Worm (Caenorhabditis elegans) whole organism, young adult: Measurements from ENCODE around the gene B0563.18.

Experiments
- C06A6.2 ChIP-seq: fragments of 200-800 bp; sonication (Bioruptor generic); conservative IDR thresholded peaks from 2 replicates; pipeline ENCODE4 v1.3.6; 2022; ENCODE audit warnings: missing genetic modification characterization, missing compliant biosample characterization
- D2030.7 ChIP-seq: fragments of 200-800 bp; sonication (Bioruptor generic); IDR thresholded peaks from 2 replicates; pipeline ENCODE4 v1.3.6; 2022; ENCODE audit warnings: missing genetic modification reagents, missing genetic modification characterization, missing compliant biosample characterization
- F23B12.7 ChIP-seq: sonication (generic microtip); optimal IDR thresholded peaks from 2 replicates; lab custom pipeline; 2017; ENCODE audit warnings: missing genetic modification characterization, mild to moderate bottlenecking, missing compliant biosample characterization, antibody characterized with exemption, moderate library complexity; ENCODE audit not compliant: insufficient read depth
- F33H1.4 ChIP-seq: fragments of 200-800 bp; sonication (Bioruptor generic); IDR thresholded peaks from 2 replicates; pipeline ENCODE4 v1.3.6; 2022; ENCODE audit warnings: missing genetic modification reagents, missing genetic modification characterization, missing compliant biosample characterization
- F37B4.10 ChIP-seq: fragments of 200-800 bp; sonication (Bioruptor generic); IDR thresholded peaks from 2 replicates; pipeline ENCODE4 v1.3.6; 2022; ENCODE audit warnings: missing genetic modification characterization, missing compliant biosample characterization
- F39B2.1 ChIP-seq: fragments of 200-800 bp; sonication (Bioruptor generic); IDR thresholded peaks from 2 replicates; pipeline ENCODE4 v1.3.6; 2022; ENCODE audit warnings: missing genetic modification reagents, missing genetic modification characterization, missing compliant biosample characterization
- F49E8.2 ChIP-seq: sonication (generic microtip); optimal IDR thresholded peaks from 3 replicates; lab custom pipeline; 2017; ENCODE audit warnings: missing genetic modification characterization, mild to moderate bottlenecking, missing compliant biosample characterization, antibody characterized with exemption, moderate library complexity; ENCODE audit not compliant: insufficient read depth
- F57A8.1 ChIP-seq: fragments of 200-800 bp; sonication (Bioruptor generic); optimal IDR thresholded peaks from 2 replicates; lab custom pipeline; 2018; ENCODE audit warnings: mild to moderate bottlenecking, missing genetic modification characterization, moderate library complexity, missing compliant biosample characterization
- K11D2.4 ChIP-seq: fragments of 200-800 bp; sonication (Bioruptor generic); IDR thresholded peaks from 2 replicates; pipeline ENCODE4 v1.3.6; 2022; ENCODE audit warnings: missing genetic modification reagents, missing genetic modification characterization, missing compliant biosample characterization
- akir-1 ChIP-seq: fragments of 200-800 bp; sonication (Bioruptor generic); optimal IDR thresholded peaks from 2 replicates; lab custom pipeline; 2018; ENCODE audit warnings: mild to moderate bottlenecking, missing genetic modification characterization, moderate library complexity, missing compliant biosample characterization
- aptf-2 ChIP-seq: fragments of 200-800 bp; sonication (Bioruptor generic); conservative IDR thresholded peaks from 2 replicates; pipeline ENCODE4 v1.3.6; 2022; ENCODE audit warnings: missing genetic modification reagents, missing genetic modification characterization, missing compliant biosample characterization
- aptf-3 ChIP-seq: fragments of 200-800 bp; sonication (Bioruptor generic); IDR thresholded peaks from 2 replicates; pipeline ENCODE4 v1.3.6; 2022; ENCODE audit warnings: missing genetic modification characterization, missing compliant biosample characterization
- attf-3 ChIP-seq: fragments of 200-800 bp; sonication (Bioruptor generic); conservative IDR thresholded peaks from 2 replicates; pipeline ENCODE4 v1.3.6; 2022; ENCODE audit warnings: missing genetic modification reagents, missing genetic modification characterization, missing compliant biosample characterization
- bed-2 ChIP-seq: fragments of 200-800 bp; sonication (Bioruptor generic); IDR thresholded peaks from 2 replicates; pipeline ENCODE4 v1.3.6; 2022; ENCODE audit warnings: missing genetic modification reagents, missing genetic modification characterization, missing compliant biosample characterization
- cebp-2 ChIP-seq: fragments of 200-800 bp; sonication (Bioruptor generic); IDR thresholded peaks from 2 replicates; pipeline ENCODE4 v1.3.6; 2022; ENCODE audit warnings: missing genetic modification characterization, missing compliant biosample characterization
- gei-17 ChIP-seq: fragments of 200-800 bp; sonication (Bioruptor generic); optimal IDR thresholded peaks from 2 replicates; lab custom pipeline; 2018; ENCODE audit warnings: mild to moderate bottlenecking, missing genetic modification characterization, missing compliant biosample characterization
- hlh-12 ChIP-seq: sonication (generic microtip); optimal IDR thresholded peaks from 2 replicates; lab custom pipeline; 2016; ENCODE audit warnings: missing genetic modification characterization, missing compliant biosample characterization
- hlh-26 ChIP-seq: fragments of 200-800 bp; sonication (Bioruptor generic); conservative IDR thresholded peaks from 2 replicates; pipeline ENCODE4 v1.3.6; 2022; ENCODE audit warnings: missing genetic modification reagents, missing genetic modification characterization, missing compliant biosample characterization
- hmg-1.2 ChIP-seq: fragments of 200-800 bp; sonication (Bioruptor generic); IDR thresholded peaks from 2 replicates; pipeline ENCODE4 v1.3.6; 2022; ENCODE audit warnings: missing genetic modification reagents, missing genetic modification characterization, missing compliant biosample characterization
- hrde-1 ChIP-seq: sonication (generic microtip); optimal IDR thresholded peaks from 2 replicates; lab custom pipeline; 2016; ENCODE audit warnings: missing genetic modification characterization, mild to moderate bottlenecking, missing compliant biosample characterization, moderate library complexity, missing genotype, missing genetic modification reagents, borderline replicate concordance
- lag-1 ChIP-seq: fragments of 200-800 bp; sonication (Bioruptor generic); IDR thresholded peaks from 2 replicates; pipeline ENCODE4 v1.3.6; 2022; ENCODE audit warnings: missing genetic modification reagents, missing genetic modification characterization, missing compliant biosample characterization
- lin-26 ChIP-seq: fragments of 200-800 bp; sonication (Bioruptor generic); IDR thresholded peaks from 2 replicates; pipeline ENCODE4 v1.3.6; 2022; ENCODE audit warnings: missing genetic modification reagents, missing genetic modification characterization, missing compliant biosample characterization
- lin-35 ChIP-seq, 3 experiments: fragments of 150-350 bp in 2 of 3; sonication (generic microtip) in 1 of 3; optimal IDR thresholded peaks; 2 replicates each; lab custom pipeline; 2014 to 2018; ENCODE audit warnings: missing biosample characterization in 3 of 3, missing genetic modification characterization in 3 of 3, missing genetic modification reagents in 3 of 3
- lsy-27 ChIP-seq: sonication (generic microtip); optimal IDR thresholded peaks from 2 replicates; lab custom pipeline; 2017; ENCODE audit warnings: missing genetic modification characterization, mild to moderate bottlenecking, missing compliant biosample characterization, antibody characterized with exemption, missing genotype, borderline replicate concordance; ENCODE audit not compliant: insufficient read depth
- mes-4 ChIP-seq: sonication (generic microtip); optimal IDR thresholded peaks from 2 replicates; lab custom pipeline; 2016; ENCODE audit warnings: missing genotype, missing genetic modification characterization, missing compliant biosample characterization
- nhr-27 ChIP-seq: fragments of 200-800 bp; sonication (Bioruptor generic); optimal IDR thresholded peaks from 2 replicates; lab custom pipeline; 2018; ENCODE audit warnings: mild to moderate bottlenecking, missing genetic modification characterization, moderate library complexity, missing compliant biosample characterization
- nhr-80 ChIP-seq: sonication (generic microtip); optimal IDR thresholded peaks from 2 replicates; lab custom pipeline; 2016; ENCODE audit warnings: missing genetic modification characterization, missing compliant biosample characterization
- pbrm-1 ChIP-seq: fragments of 200-800 bp; sonication (Bioruptor generic); IDR thresholded peaks from 2 replicates; pipeline ENCODE4 v1.3.6; 2022; ENCODE audit warnings: missing genetic modification reagents, missing genetic modification characterization, missing compliant biosample characterization
- pha-4 ChIP-seq: fragments of 150-350 bp; sonication (generic microtip); optimal IDR thresholded peaks from 2 replicates; lab custom pipeline; 2014; ENCODE audit warnings: missing biosample characterization, missing genetic modification reagents, missing genetic modification characterization
- rcor-1 ChIP-seq: fragments of 200-800 bp; sonication (Bioruptor generic); IDR thresholded peaks from 2 replicates; pipeline ENCODE4 v1.3.6; 2022; ENCODE audit warnings: missing genetic modification reagents, missing genetic modification characterization, missing compliant biosample characterization
- rec-8 ChIP-seq, 2 experiments: sonication (generic microtip); optimal IDR thresholded peaks; 2 replicates each; lab custom pipeline; 2016; ENCODE audit warnings: mild to moderate bottlenecking in 2 of 2, missing genetic modification characterization in 2 of 2, missing genetic modification reagents in 2 of 2, missing genotype in 2 of 2, missing biosample characterization in 1 of 2, missing compliant biosample characterization in 1 of 2, moderate library complexity in 1 of 2
- rpc-1 ChIP-seq, 2 experiments: fragments of 150-350 bp in 1 of 2; sonication (generic microtip) in 1 of 2; optimal IDR thresholded peaks; 2 replicates each; lab custom pipeline; 2014 to 2018; ENCODE audit warnings: missing biosample characterization in 1 of 2, missing genetic modification characterization in 1 of 2, missing genetic modification reagents in 1 of 2, missing genotype in 1 of 2
- sdz-38 ChIP-seq: sonication (generic microtip); optimal IDR thresholded peaks from 2 replicates; lab custom pipeline; 2016; ENCODE audit warnings: missing genotype, missing genetic modification characterization, missing compliant biosample characterization
- snpc-1.3 ChIP-seq: sonication (generic microtip); optimal IDR thresholded peaks from 2 replicates; lab custom pipeline; 2017; ENCODE audit warnings: missing genetic modification characterization, mild to moderate bottlenecking, missing compliant biosample characterization, antibody characterized with exemption, moderate library complexity, missing genotype, missing genetic modification reagents; ENCODE audit not compliant: insufficient read depth
- tbp1 ChIP-seq: fragments of 200-800 bp; sonication (Bioruptor generic); optimal IDR thresholded peaks from 2 replicates; lab custom pipeline; 2018; ENCODE audit warnings: mild to moderate bottlenecking, missing genetic modification characterization, missing compliant biosample characterization
- tlf-1 ChIP-seq: fragments of 200-800 bp; sonication (Bioruptor generic); optimal IDR thresholded peaks from 2 replicates; lab custom pipeline; 2018; ENCODE audit warnings: mild to moderate bottlenecking, missing genetic modification characterization, missing compliant biosample characterization
- zim-3 ChIP-seq: sonication (generic microtip); optimal IDR thresholded peaks from 2 replicates; lab custom pipeline; 2017; ENCODE audit warnings: mild to moderate bottlenecking, missing genetic modification characterization, moderate library complexity, missing compliant biosample characterization
- ztf-22 ChIP-seq: fragments of 200-800 bp; sonication (Bioruptor generic); optimal IDR thresholded peaks from 2 replicates; lab custom pipeline; 2018; ENCODE audit warnings: mild to moderate bottlenecking, missing genetic modification characterization, moderate library complexity, missing compliant biosample characterization
- ztf-25 ChIP-seq: fragments of 200-800 bp; sonication (Bioruptor generic); IDR thresholded peaks from 2 replicates; pipeline ENCODE4 v1.3.6; 2022; ENCODE audit warnings: missing genetic modification reagents, missing genetic modification characterization, missing compliant biosample characterization
- ztf-3 ChIP-seq: fragments of 200-800 bp; sonication (Bioruptor generic); optimal IDR thresholded peaks from 2 replicates; lab custom pipeline; 2018; ENCODE audit warnings: mild to moderate bottlenecking, missing genetic modification characterization, missing compliant biosample characterization

Gene B0563.18

DNA sequence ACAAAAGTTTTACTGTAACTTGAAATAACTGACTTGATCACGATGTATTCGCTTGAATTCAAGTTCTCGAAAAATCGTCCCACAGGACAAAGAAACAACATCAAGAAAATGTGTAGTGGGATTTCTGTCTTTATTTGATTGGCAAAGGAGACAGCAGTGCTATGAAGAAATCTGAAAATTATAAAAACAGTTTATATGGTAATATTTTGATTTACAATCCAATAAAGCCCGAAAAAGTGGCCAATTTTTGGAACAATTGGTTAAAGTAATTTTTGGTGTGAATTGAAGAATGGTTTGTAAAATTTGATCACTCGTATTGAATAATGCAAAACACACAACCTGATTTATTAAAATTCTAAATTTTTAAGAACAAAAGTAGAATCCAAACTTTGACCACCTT lies 8.4 kb downstream of the B0563.18 start, which contains the start of gene Y81B9A.4:
Gene Y81B9A.4 (minus strand): TSS at position 101 of the 400 bp plus-strand sequence.
- TF ChIP-seq aptf-2 (GFP tag; lab: Robert Waterston, UW) (no peak), bed-2 (no peak), gei-17 (GFP tag; lab: Kevin White, UChicago) (no peak), mes-4 (tag; lab: Kevin White, UChicago) (no peak), nhr-27 (no peak)

DNA sequence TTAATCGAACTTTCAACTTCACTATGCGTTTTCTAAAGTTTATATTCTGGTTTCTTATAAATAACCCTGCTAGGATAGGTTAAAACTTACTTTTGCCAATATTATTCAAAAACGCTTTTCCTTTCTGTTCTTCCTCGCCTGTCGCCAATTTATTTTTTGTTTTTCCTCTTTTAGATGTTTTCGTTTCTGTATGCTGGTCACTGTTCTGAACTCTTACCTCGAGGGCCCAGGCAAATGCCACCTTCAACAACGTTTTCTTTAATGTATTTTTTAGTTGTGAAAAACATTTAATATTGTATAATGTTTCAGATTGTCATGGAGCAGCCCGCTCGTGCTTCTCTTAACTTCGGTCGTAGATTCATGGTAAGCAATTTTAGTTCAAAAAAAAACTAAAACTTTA lies 9.8 kb downstream of the B0563.18 start, which contains the start of gene Y81B9A.3:
Gene Y81B9A.3 (plus strand): TSS at position 301 of the 400 bp plus-strand sequence.
- no peak for TF ChIP-seq lin-35 (GFP tag; optimal IDR thresholded peaks at IDR 0.05; lab: Kevin White, UChicago)
- no peak for TF ChIP-seq zim-3 (tag; lab: Kevin White, UChicago)
- TF ChIP-seq nhr-80 (tag; lab: Kevin White, UChicago), result no peak
- TF ChIP-seq hlh-26 (GFP tag; lab: Robert Waterston, UW), result no peak
- TF ChIP-seq ztf-22, result no peak
- TF ChIP-seq F49E8.2 (tag; lab: Kevin White, UChicago), result no peak
- no peak for TF ChIP-seq snpc-1.3 (tag; lab: Kevin White, UChicago)
- TF ChIP-seq bed-2, result no peak
- no peak for TF ChIP-seq F23B12.7 (tag; lab: Kevin White, UChicago)
- TF ChIP-seq F37B4.10 (GFP tag; lab: Robert Waterston, UW), result no peak
- TF ChIP-seq K11D2.4 (GFP tag; lab: Robert Waterston, UW), result no peak
- TF ChIP-seq F39B2.1 (GFP tag; lab: Robert Waterston, UW), result no peak
- no peak for TF ChIP-seq lsy-27 (tag; lab: Kevin White, UChicago)
- TF ChIP-seq tlf-1 (GFP tag; lab: Kevin White, UChicago), result no peak

DNA sequence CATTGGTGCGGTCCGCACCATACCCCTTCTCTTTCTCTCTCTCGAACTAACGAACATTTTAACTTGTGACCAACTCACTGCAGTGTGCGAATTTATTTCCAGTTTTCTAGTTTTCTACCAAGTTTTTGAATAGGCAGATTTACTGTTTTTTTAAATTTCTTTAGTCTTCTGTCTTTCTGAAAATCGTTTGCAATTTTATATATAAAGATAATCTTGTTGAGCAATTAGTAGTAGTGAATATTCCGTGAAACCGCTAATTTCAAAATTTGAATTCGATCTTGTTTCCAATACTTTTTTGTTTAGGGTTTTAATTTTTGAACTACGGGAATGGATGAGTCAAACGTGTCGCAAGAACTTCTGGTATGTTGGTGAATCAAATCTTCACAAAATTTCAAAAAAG lies 11.5 kb downstream of the B0563.18 start, which contains the start of gene Y81B9A.2:
Gene Y81B9A.2 (plus strand): TSS at position 301 of the 400 bp plus-strand sequence.
- TF ChIP-seq pha-4 (tag; lab: Kevin White, UChicago), result no peak
- no peak for TF ChIP-seq lag-1 (GFP tag; lab: Robert Waterston, UW)
- no peak for TF ChIP-seq F57A8.1 (GFP tag; lab: Kevin White, UChicago)
- no peak for TF ChIP-seq cebp-2 (GFP tag; lab: Robert Waterston, UW)
- TF ChIP-seq tlf-1 (GFP tag; lab: Kevin White, UChicago), result no peak
- no peak for TF ChIP-seq aptf-2 (GFP tag; lab: Robert Waterston, UW)
- TF ChIP-seq ztf-3 (GFP tag; lab: Kevin White, UChicago), result no peak
- TF ChIP-seq ztf-25, result no peak
- TF ChIP-seq sdz-38 (tag; lab: Kevin White, UChicago), result no peak
- TF ChIP-seq C06A6.2 (GFP tag; lab: Robert Waterston, UW), result no peak
- TF ChIP-seq hmg-1.2 (GFP tag; lab: Robert Waterston, UW), result no peak
- TF ChIP-seq hlh-12, result no peak
- no peak for TF ChIP-seq akir-1 (GFP tag; lab: Kevin White, UChicago)
- no peak for TF ChIP-seq attf-3 (GFP tag; lab: Robert Waterston, UW)
- no peak for TF ChIP-seq nhr-27

DNA sequence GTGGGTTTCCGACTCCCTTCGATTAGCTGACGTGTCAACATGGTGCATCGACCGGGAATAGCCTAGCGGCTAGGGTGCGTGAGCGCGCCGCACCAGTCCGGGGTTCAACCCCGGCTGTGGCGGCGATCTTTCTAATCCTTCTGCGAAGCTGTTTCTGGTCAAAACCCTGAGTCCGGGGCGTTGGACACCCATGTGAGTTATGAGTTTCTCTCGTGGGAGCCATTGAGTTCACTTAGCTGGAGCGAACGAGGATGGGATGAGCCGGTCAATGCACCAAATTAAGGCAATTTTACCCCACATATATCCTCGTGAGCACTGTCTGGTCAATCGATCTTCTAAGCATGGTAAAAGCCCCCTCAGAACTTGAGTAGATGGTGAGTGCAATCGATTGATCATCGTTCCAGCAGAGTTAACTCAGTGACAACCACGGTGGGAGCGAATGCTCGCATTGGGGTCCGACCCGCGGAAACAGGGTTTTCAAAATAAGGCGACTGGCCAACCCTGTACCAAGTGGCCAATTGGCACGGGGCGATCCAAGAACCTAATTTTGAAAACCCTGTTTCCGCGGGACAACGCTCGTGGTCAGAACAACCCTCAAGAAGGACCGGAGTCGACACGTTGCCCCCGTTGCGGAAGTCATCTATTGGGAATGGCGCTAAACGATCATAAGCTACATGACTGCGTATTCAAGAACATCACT lies 19.6 kb downstream of the B0563.18 start, which contains the start of gene Y81B9A.1:
Gene Y81B9A.1 (plus strand): TSS at position 650 of the 700 bp plus-strand sequence.
- TF ChIP-seq pbrm-1 (GFP tag; lab: Robert Waterston, UW) (no peak), hrde-1 (tag; lab: Kevin White, UChicago) (no peak), aptf-3 (no peak), hlh-26 (GFP tag; lab: Robert Waterston, UW) (no peak), lin-26 (peak; percentile 70; the same call in 1 of the 2 replicates), rcor-1 (GFP tag; lab: Robert Waterston, UW) (0 out of 2 replicates have a peak, but pooled peaks have one; percentile 29), F23B12.7 (tag; lab: Kevin White, UChicago) (no peak), F33H1.4 (GFP tag; lab: Robert Waterston, UW) (no peak), snpc-1.3 (tag; lab: Kevin White, UChicago) (no peak), rpc-1 (optimal IDR thresholded peaks at IDR 0.05; lab: Kevin White, UChicago) (peak; percentile 22), rpc-1 (tag; optimal IDR thresholded peaks at IDR 0.05; lab: Kevin White, UChicago) (peak; percentile 56), rec-8 (tag; optimal IDR thresholded peaks at IDR 0.05; lab: Kevin White, UChicago) (no peak), D2030.7 (GFP tag; lab: Robert Waterston, UW) (peak; percentile 86), tbp1 (GFP tag; lab: Kevin White, UChicago) (peak; percentile 28)
